Worm (Caenorhabditis elegans): ENCODE results near the gene F37H8.6.

DNA sequence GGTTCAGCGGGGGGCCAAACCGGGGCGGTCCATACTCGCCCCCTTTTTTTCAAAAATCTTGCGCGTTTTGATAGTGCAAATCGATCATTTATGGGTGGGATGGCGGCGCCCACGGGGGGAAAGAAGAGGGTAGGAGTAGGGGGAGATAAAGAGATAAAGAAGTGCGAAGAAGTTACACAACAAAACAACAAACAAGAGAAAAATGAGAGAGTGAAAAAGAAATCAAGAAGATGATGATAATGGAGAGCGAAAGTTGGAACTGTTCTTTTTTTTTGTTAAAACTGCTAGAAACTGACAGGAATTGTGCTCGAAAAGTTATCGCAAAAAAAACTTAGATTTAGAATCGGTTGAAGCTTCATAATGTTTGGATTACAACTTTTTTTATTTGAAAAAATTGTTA is 14.9 kb downstream of the F37H8.6 start, which contains the start of gene ptr-13:
- TF ChIP-seq nhr-25 (tag; optimal IDR thresholded peaks at IDR 0.05) (no peak), mab-5 (tag; optimal IDR thresholded peaks at IDR 0.05) (no peak), lin-11 (tag; optimal IDR thresholded peaks at IDR 0.05) (no peak), lsy-2 (tag; optimal IDR thresholded peaks at IDR 0.05) (no peak), nhr-237 (tag; optimal IDR thresholded peaks at IDR 0.05) (no peak), ztf-11 (tag; optimal IDR thresholded peaks at IDR 0.05) (no peak), unc-39 (tag; optimal IDR thresholded peaks at IDR 0.05) (no peak), nhr-129 (tag; optimal IDR thresholded peaks at IDR 0.05) (no peak), unc-62 (GFP tag; optimal IDR thresholded peaks at IDR 0.05) (no peak)

All from whole organism, L2 larva.